Fruit fly (Drosophila melanogaster): Measurements from ENCODE around the gene phu.

The phu gene

dm6 chr3R:9513052-9513420 is 18.4 kb downstream of the phu start, which contains the start of the genes Ras85D and Rlb1 (continued):
- TF ChIP-seq Fer2 (tag; optimal IDR thresholded peaks at IDR 0.05) (peak; percentile 68), vnd (GFP tag; IDR thresholded peaks at IDR 0.05; ENCODE audit: partially characterized antibody) (no peak), Sox102F (GFP tag; optimal IDR thresholded peaks at IDR 0.05) (no peak), CG2199 (GFP tag; IDR thresholded peaks at IDR 0.05) (no peak), dati (GFP tag; IDR thresholded peaks at IDR 0.05) (no peak), al (GFP tag; IDR thresholded peaks at IDR 0.05) (no peak), Dek (tag; optimal IDR thresholded peaks at IDR 0.05) (peak; percentile 59), Elba2 (GFP tag; optimal IDR thresholded peaks at IDR 0.05) (peak; percentile 17), CG14441 (GFP tag; IDR thresholded peaks at IDR 0.05) (no peak), Hand (GFP tag; optimal IDR thresholded peaks at IDR 0.05) (no peak), CG10267 (tag; optimal IDR thresholded peaks at IDR 0.05) (peak; percentile 67), croc (GFP tag; conservative IDR thresholded peaks at IDR 0.05) (peak; percentile 41; the same call in 2 of the 3 replicates), CG5245 (GFP tag; optimal IDR thresholded peaks at IDR 0.05) (peak; percentile 42), CG34376 (GFP tag; optimal IDR thresholded peaks at IDR 0.05) (peak; percentile 73), GATAe (GFP tag; conservative IDR thresholded peaks at IDR 0.05) (no peak), ac (GFP tag; optimal IDR thresholded peaks at IDR 0.05) (no peak), CG6175 (GFP tag; IDR thresholded peaks at IDR 0.05) (no peak), CG31365 (tag; optimal IDR thresholded peaks at IDR 0.05) (no peak), CG14965 (GFP tag; optimal IDR thresholded peaks at IDR 0.05; ENCODE audit: borderline replicate concordance) (no peak), btn (GFP tag; optimal IDR thresholded peaks at IDR 0.05) (peak; percentile 51), zf30C (GFP tag; optimal IDR thresholded peaks at IDR 0.05) (no peak), CG10366 (GFP tag; IDR thresholded peaks at IDR 0.05) (no peak), CG3995 (GFP tag; optimal IDR thresholded peaks at IDR 0.05) (peak; percentile 1), Gug (GFP tag; IDR thresholded peaks at IDR 0.05) (peak; percentile 78; the same call in 3 of the 4 replicates), CG18599 (GFP tag; optimal IDR thresholded peaks at IDR 0.05) (no peak), odd (GFP tag; optimal IDR thresholded peaks at IDR 0.05) (no peak), ci (GFP tag; IDR thresholded peaks at IDR 0.05) (no peak), crp (GFP tag; optimal IDR thresholded peaks at IDR 0.05) (peak in 1 of 2 experiments; percentile 55), org-1 (GFP tag; optimal IDR thresholded peaks at IDR 0.05) (no peak), CG12155 (GFP tag; optimal IDR thresholded peaks at IDR 0.05) (peak; percentile 75), CG42726 (GFP tag; IDR thresholded peaks at IDR 0.05; ENCODE audit: partially characterized antibody) (no peak), CG31388 (GFP tag; optimal IDR thresholded peaks at IDR 0.05) (no peak), gfzf (GFP tag; optimal IDR thresholded peaks at IDR 0.05) (peak; percentile 40), sd (tag; optimal IDR thresholded peaks at IDR 0.05) (peak; percentile 52), Lim3 (GFP tag; IDR thresholded peaks at IDR 0.05) (no peak), salm (tag; optimal IDR thresholded peaks at IDR 0.05) (no peak), CG3281 (GFP tag; optimal IDR thresholded peaks at IDR 0.05) (peak; percentile 62), trh (GFP tag; optimal IDR thresholded peaks at IDR 0.05) (peak; percentile 35), NC2β (GFP tag; optimal IDR thresholded peaks at IDR 0.05) (peak; percentile 76), CG4404 (GFP tag; IDR thresholded peaks at IDR 0.05) (no peak), h (optimal IDR thresholded peaks at IDR 0.05) (no peak), Ssrp (tag; optimal IDR thresholded peaks at IDR 0.05) (peak; percentile 67), Kr (GFP tag; optimal IDR thresholded peaks at IDR 0.05) (no peak), CG13624 (GFP tag; optimal IDR thresholded peaks at IDR 0.05) (peak; percentile 86), BEAF-32 (GFP tag; optimal IDR thresholded peaks at IDR 0.05) (peak; percentile 98), YL-1 (GFP tag; optimal IDR thresholded peaks at IDR 0.05) (peak; percentile 81), da (GFP tag; optimal IDR thresholded peaks at IDR 0.05) (peak; percentile 45), peb (GFP tag; IDR thresholded peaks at IDR 0.05) (no peak), H15 (GFP tag; IDR thresholded peaks at IDR 0.05) (no peak), CG1832 (GFP tag; optimal IDR thresholded peaks at IDR 0.05) (no peak), CG16813 (GFP tag; IDR thresholded peaks at IDR 0.05; ENCODE audit: partially characterized antibody) (no peak)
